Fruit fly (Drosophila melanogaster) whole organism, embryonic: ENCODE results near the gene amrt.

Experiments used
- Abd-B ChIP-seq: fragments of 200-800 bp; sonication (Bioruptor generic); optimal IDR thresholded peaks from 2 replicates; lab custom pipeline; 2018; ENCODE audit warnings: missing biosample characterization, mild to moderate bottlenecking, missing genetic modification characterization, moderate library complexity
- CG12155 ChIP-seq: fragments of 200-800 bp; sonication (Bioruptor generic); optimal IDR thresholded peaks from 3 replicates; lab custom pipeline; 2016; ENCODE audit warnings: missing biosample characterization, missing genetic modification characterization
- CG13775 ChIP-seq: fragments of 200-800 bp; sonication (Bioruptor generic); optimal IDR thresholded peaks from 3 replicates; lab custom pipeline; 2017; ENCODE audit warnings: missing biosample characterization, mild to moderate bottlenecking, missing genetic modification characterization
- CG15073 ChIP-seq: fragments of 200-800 bp; sonication (Bioruptor generic); optimal IDR thresholded peaks from 2 replicates; lab custom pipeline; 2016; ENCODE audit warnings: missing biosample characterization, missing genetic modification characterization
- CG17186 ChIP-seq: fragments of 200-800 bp; sonication (Bioruptor generic); optimal IDR thresholded peaks from 3 replicates; lab custom pipeline; 2017; ENCODE audit warnings: missing biosample characterization, missing genetic modification reagents, missing genetic modification characterization
- CG2120 ChIP-seq: fragments of 200-800 bp; sonication (Bioruptor generic); optimal IDR thresholded peaks from 3 replicates; lab custom pipeline; 2016; ENCODE audit warnings: missing biosample characterization, missing genetic modification characterization
- CG2712 ChIP-seq: fragments of 200-800 bp; optimal IDR thresholded peaks from 3 replicates; lab custom pipeline; 2019; ENCODE audit warnings: missing biosample characterization, mild to moderate bottlenecking, missing genetic modification characterization, moderate library complexity
- CG30403 ChIP-seq: fragments of 200-800 bp; sonication (Bioruptor generic); optimal IDR thresholded peaks from 3 replicates; lab custom pipeline; 2016; ENCODE audit warnings: missing biosample characterization, missing genetic modification characterization
- CG31388 ChIP-seq: fragments of 200-800 bp; sonication (Bioruptor generic); optimal IDR thresholded peaks from 2 replicates; lab custom pipeline; 2016; ENCODE audit warnings: missing biosample characterization, missing genetic modification characterization
- CG42726 ChIP-seq: fragments of 200-800 bp; sonication (Bioruptor generic); IDR thresholded peaks from 2 replicates; pipeline ENCODE4 v1.3.6; 2022; ENCODE audit warnings: missing biosample characterization, missing genetic modification characterization; ENCODE audit not compliant: partially characterized antibody
- CG5953 ChIP-seq: fragments of 200-800 bp; sonication (Bioruptor generic); IDR thresholded peaks from 2 replicates; pipeline ENCODE4 v1.3.6; 2022; ENCODE audit warnings: missing biosample characterization, missing genetic modification characterization
- CG6272 ChIP-seq: fragments of 200-800 bp; sonication (Bioruptor generic); IDR thresholded peaks from 2 replicates; pipeline ENCODE4 v1.3.6; 2022; ENCODE audit warnings: missing biosample characterization, missing genetic modification characterization
- CG6689 ChIP-seq: fragments of 200-800 bp; sonication (Bioruptor generic); IDR thresholded peaks from 2 replicates; pipeline ENCODE4 v1.3.6; 2022; ENCODE audit warnings: missing biosample characterization, missing genetic modification characterization
- CG7839 ChIP-seq: fragments of 200-800 bp; sonication (Bioruptor generic); optimal IDR thresholded peaks from 3 replicates; lab custom pipeline; 2018; ENCODE audit warnings: missing biosample characterization, mild to moderate bottlenecking, missing genetic modification characterization, moderate library complexity
- CG7963 ChIP-seq: fragments of 200-800 bp; sonication (Bioruptor generic); IDR thresholded peaks from 3 replicates; pipeline ENCODE4 v1.3.6; 2022; ENCODE audit warnings: missing biosample characterization, missing genetic modification characterization; ENCODE audit not compliant: partially characterized antibody
- CG9797 ChIP-seq: fragments of 200-800 bp; sonication (Bioruptor generic); optimal IDR thresholded peaks from 3 replicates; lab custom pipeline; 2018; ENCODE audit warnings: missing biosample characterization, mild to moderate bottlenecking, missing genetic modification characterization
- CG9932 ChIP-seq: fragments of 200-800 bp; sonication (Bioruptor generic); IDR thresholded peaks from 2 replicates; pipeline ENCODE4 v1.3.6; 2022; ENCODE audit warnings: missing biosample characterization, missing genetic modification characterization
- CHES-1-like ChIP-seq: fragments of 200-800 bp; sonication (Bioruptor generic); optimal IDR thresholded peaks from 2 replicates; lab custom pipeline; 2016; ENCODE audit warnings: missing biosample characterization, missing genetic modification characterization
- Chrac-16 ChIP-seq: fragments of 200-800 bp; sonication (Bioruptor generic); optimal IDR thresholded peaks from 3 replicates; lab custom pipeline; 2016; ENCODE audit warnings: missing biosample characterization, missing genetic modification characterization
- Dfd ChIP-seq, 2 experiments: fragments of >200 bp; optimal IDR thresholded peaks; 2 replicates each; lab custom pipeline; 2017; ENCODE audit warnings: missing biosample characterization in 2 of 2, missing genetic modification characterization in 2 of 2
- Dll ChIP-seq: fragments of 200-800 bp; sonication (Bioruptor generic); IDR thresholded peaks from 4 replicates; pipeline ENCODE4 v1.3.6; 2022; ENCODE audit warnings: missing biosample characterization, missing genetic modification characterization; ENCODE audit not compliant: partially characterized antibody
- HLH4C ChIP-seq: fragments of 200-800 bp; sonication (Bioruptor generic); IDR thresholded peaks from 3 replicates; pipeline ENCODE4 v1.3.6; 2022; ENCODE audit warnings: missing biosample characterization, missing genetic modification characterization; ENCODE audit not compliant: partially characterized antibody
- HLH54F ChIP-seq: fragments of 200-800 bp; sonication (Bioruptor generic); optimal IDR thresholded peaks from 3 replicates; lab custom pipeline; 2016; ENCODE audit warnings: missing biosample characterization, missing genetic modification characterization
- MBD-R2 ChIP-seq: fragments of 200-800 bp; sonication (Bioruptor generic); IDR thresholded peaks from 2 replicates; pipeline ENCODE4 v1.3.6; 2022; ENCODE audit warnings: missing biosample characterization, missing genetic modification characterization
- Ptx1 ChIP-seq: fragments of 200-800 bp; sonication (Bioruptor generic); IDR thresholded peaks from 2 replicates; pipeline ENCODE4 v1.3.6; 2022; ENCODE audit warnings: missing biosample characterization, missing genetic modification characterization
- Ravus ChIP-seq: fragments of 200-800 bp; sonication (Bioruptor generic); IDR thresholded peaks from 2 replicates; pipeline ENCODE4 v1.3.6; 2022; ENCODE audit warnings: missing biosample characterization, missing genetic modification characterization
- al ChIP-seq: fragments of 200-800 bp; sonication (Bioruptor generic); IDR thresholded peaks from 2 replicates; pipeline ENCODE4 v1.3.6; 2022; ENCODE audit warnings: missing biosample characterization, missing genetic modification characterization
- amos ChIP-seq: fragments of 200-800 bp; sonication (Bioruptor generic); IDR thresholded peaks from 2 replicates; pipeline ENCODE4 v1.3.6; 2022; ENCODE audit warnings: missing biosample characterization, missing genetic modification characterization; ENCODE audit not compliant: partially characterized antibody
- az2 ChIP-seq: fragments of 200-800 bp; sonication (Bioruptor generic); optimal IDR thresholded peaks from 3 replicates; lab custom pipeline; 2016; ENCODE audit warnings: missing biosample characterization, missing genetic modification characterization
- caup ChIP-seq: fragments of 200-800 bp; sonication (Bioruptor generic); optimal IDR thresholded peaks from 3 replicates; lab custom pipeline; 2017; ENCODE audit warnings: missing biosample characterization, mild to moderate bottlenecking, missing genetic modification characterization, moderate library complexity; ENCODE audit not compliant: severe bottlenecking
- dimm ChIP-seq: fragments of 200-800 bp; sonication (Bioruptor generic); IDR thresholded peaks from 2 replicates; pipeline ENCODE4 v1.3.6; 2022; ENCODE audit warnings: missing biosample characterization, missing genetic modification characterization
- emc ChIP-seq: fragments of 200-800 bp; sonication (Bioruptor generic); optimal IDR thresholded peaks from 2 replicates; lab custom pipeline; 2016; ENCODE audit warnings: missing biosample characterization, missing genetic modification characterization
- eve ChIP-seq, 2 experiments: fragments of >200 bp; optimal IDR thresholded peaks; 2 replicates each; lab custom pipeline; 2017; ENCODE audit warnings: missing biosample characterization in 2 of 2, missing genetic modification characterization in 2 of 2
- ftz-f1 ChIP-seq: fragments of 200-800 bp; sonication (Bioruptor generic); optimal IDR thresholded peaks from 2 replicates; lab custom pipeline; 2016; ENCODE audit warnings: missing biosample characterization, missing genetic modification characterization
- gcm ChIP-seq: fragments of 200-800 bp; sonication (Bioruptor generic); optimal IDR thresholded peaks from 2 replicates; lab custom pipeline; 2019; ENCODE audit warnings: missing biosample characterization, mild to moderate bottlenecking, missing genetic modification characterization, moderate library complexity
- gem ChIP-seq: fragments of 200-800 bp; sonication (Bioruptor generic); optimal IDR thresholded peaks from 2 replicates; lab custom pipeline; 2019; ENCODE audit warnings: missing biosample characterization, mild to moderate bottlenecking, missing genetic modification characterization, moderate library complexity
- hkb ChIP-seq, 2 experiments: fragments of 200-800 bp in 1 of 2; fragments of >200 bp in 1 of 2; sonication (Bioruptor generic) in 1 of 2; IDR thresholded peaks in 1 of 2; optimal IDR thresholded peaks in 1 of 2; 2 replicates each; pipeline versions ENCODE4 v1.3.6 to Lab custom; 2017 to 2022; ENCODE audit warnings: missing biosample characterization in 1 of 2, missing genetic modification characterization in 1 of 2
- knrl ChIP-seq: fragments of 200-800 bp; sonication (Bioruptor generic); IDR thresholded peaks from 3 replicates; pipeline ENCODE4 v1.3.6; 2022; ENCODE audit warnings: missing biosample characterization, missing genetic modification characterization; ENCODE audit not compliant: partially characterized antibody
- odd ChIP-seq: fragments of 200-800 bp; sonication (Bioruptor generic); optimal IDR thresholded peaks from 2 replicates; lab custom pipeline; 2017; ENCODE audit warnings: missing biosample characterization, mild to moderate bottlenecking, missing genetic modification characterization
- p53 ChIP-seq: fragments of 200-800 bp; sonication (Bioruptor generic); optimal IDR thresholded peaks from 2 replicates; lab custom pipeline; 2016; ENCODE audit warnings: missing biosample characterization, missing genetic modification characterization
- prd ChIP-seq, 3 experiments: fragments of >200 bp in 2 of 3; fragments of 200-800 bp in 1 of 3; sonication (Bioruptor generic) in 1 of 3; optimal IDR thresholded peaks in 2 of 3; IDR thresholded peaks in 1 of 3; 2 replicates in 2 of 3; 3 replicates in 1 of 3; pipeline versions ENCODE4 v1.3.6 to Lab custom; 2017 to 2022; ENCODE audit warnings: missing biosample characterization in 1 of 3, missing genetic modification characterization in 1 of 3
- psq ChIP-seq: fragments of 200-800 bp; sonication (Bioruptor generic); optimal IDR thresholded peaks from 2 replicates; lab custom pipeline; 2017; ENCODE audit warnings: missing biosample characterization, missing genetic modification characterization
- tap ChIP-seq: fragments of 200-800 bp; optimal IDR thresholded peaks from 3 replicates; lab custom pipeline; 2019; ENCODE audit warnings: missing biosample characterization, mild to moderate bottlenecking, missing genetic modification characterization, moderate library complexity
- unc-4 ChIP-seq: fragments of 200-800 bp; sonication (Bioruptor generic); IDR thresholded peaks from 2 replicates; pipeline ENCODE4 v1.3.6; 2022; ENCODE audit warnings: missing biosample characterization, missing genetic modification characterization; ENCODE audit not compliant: partially characterized antibody
- unpg ChIP-seq: fragments of 200-800 bp; sonication (Bioruptor generic); optimal IDR thresholded peaks from 3 replicates; lab custom pipeline; 2018; ENCODE audit warnings: missing biosample characterization, mild to moderate bottlenecking, missing genetic modification characterization, moderate library complexity
- vvl ChIP-seq: fragments of 200-800 bp; sonication (Bioruptor generic); IDR thresholded peaks from 2 replicates; pipeline ENCODE4 v1.3.6; 2022; ENCODE audit warnings: missing biosample characterization, missing genetic modification characterization
- yki ChIP-seq: fragments of >200 bp; optimal IDR thresholded peaks from 3 replicates; lab custom pipeline; 2018

Gene amrt

DNA sequence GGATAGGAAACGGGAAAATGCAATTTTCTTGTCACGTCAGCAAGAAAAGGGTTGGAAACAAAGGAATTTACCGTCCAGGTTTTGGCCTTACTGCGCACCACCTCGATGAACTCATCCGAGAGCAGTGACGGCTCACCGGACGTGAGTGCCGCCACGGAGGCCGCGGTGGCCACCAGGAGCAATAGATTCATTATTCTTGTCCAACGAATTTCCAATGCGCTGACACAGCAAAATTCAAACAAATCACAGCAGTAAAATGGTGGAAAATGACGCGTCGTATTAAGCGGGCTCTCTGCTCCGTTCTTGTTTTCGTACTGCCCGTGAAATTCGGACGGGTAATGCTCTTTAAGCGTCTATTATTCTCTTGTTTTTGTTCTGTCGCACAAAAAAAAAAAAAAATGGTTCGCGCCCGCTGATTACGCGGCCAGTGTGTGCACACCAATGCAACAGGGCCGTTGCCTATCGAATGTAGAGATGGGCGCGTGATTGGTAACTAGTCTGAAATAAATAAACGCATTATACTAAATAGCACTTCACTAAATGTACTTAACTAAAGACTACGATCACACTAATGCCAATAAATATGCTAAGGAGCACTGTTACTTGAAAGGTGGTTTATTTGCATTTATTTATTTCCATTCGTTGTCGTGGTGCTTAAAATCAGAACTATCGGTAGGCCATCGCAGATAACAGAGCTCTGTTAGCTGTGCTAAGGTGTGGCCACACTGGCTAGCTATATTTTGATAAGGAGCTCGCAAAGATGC lies at the start of gene amrt, which contains the start of gene CtsB (continued):
- TF ChIP-seq vvl (0 out of 2 replicates have a peak, but pooled peaks have one; percentile 5), CG9797 (GFP tag; lab: Kevin White, UChicago) (peak; percentile 46), prd (optimal IDR thresholded peaks at IDR 0.05; lab: Kevin White, UChicago) (no peak), prd (GFP tag; IDR thresholded peaks at IDR 0.05; lab: Robert Waterston, UW) (peak; percentile 52; the same call in 1 of the 3 replicates), Ptx1 (GFP tag; lab: Robert Waterston, UW) (0 out of 2 replicates have a peak, but pooled peaks have one; percentile 51), CG13775 (peak; percentile 68), unpg (GFP tag; lab: Kevin White, UChicago) (peak; percentile 35), CG42726 (GFP tag; lab: Robert Waterston, UW) (0 out of 2 replicates have a peak, but pooled peaks have one; percentile 29), CG6689 (GFP tag; lab: Robert Waterston, UW) (0 out of 2 replicates have a peak, but pooled peaks have one; percentile 7), caup (GFP tag; lab: Kevin White, UChicago) (peak; percentile 28), CG31388 (GFP tag; lab: Kevin White, UChicago) (no peak), Dll (GFP tag; lab: Robert Waterston, UW) (peak; percentile 88), unc-4 (peak; percentile 80; the same call in 1 of the 2 replicates), CG2120 (GFP tag; lab: Kevin White, UChicago) (peak; percentile 68), amos (GFP tag; lab: Robert Waterston, UW) (peak; percentile 76), odd (GFP tag; lab: Kevin White, UChicago) (no peak), gem (tag; lab: Kevin White, UChicago) (peak; percentile 47), Abd-B (GFP tag; lab: Kevin White, UChicago) (no peak), CG30403 (GFP tag; lab: Kevin White, UChicago) (peak; percentile 62), CG17186 (GFP tag; lab: Kevin White, UChicago) (peak; percentile 95), Dfd (GFP tag; optimal IDR thresholded peaks at IDR 0.05; lab: Kevin White, UChicago) (no peak), knrl (GFP tag; lab: Robert Waterston, UW) (peak; percentile 92; the same call in 2 of the 3 replicates), az2 (GFP tag; lab: Kevin White, UChicago) (peak; percentile 14), Ravus (GFP tag; lab: Robert Waterston, UW) (no peak), HLH4C (GFP tag; lab: Robert Waterston, UW) (peak; percentile 76), CG2712 (tag; lab: Kevin White, UChicago) (peak; percentile 55), CG7839 (tag; lab: Kevin White, UChicago) (peak; percentile 42), CHES-1-like (GFP tag; lab: Kevin White, UChicago) (peak; percentile 66), HLH54F (GFP tag; lab: Kevin White, UChicago) (peak; percentile 67), p53 (GFP tag; lab: Kevin White, UChicago) (peak; percentile 34), CG12155 (peak; percentile 32), gcm (peak; percentile 41), eve (GFP tag; optimal IDR thresholded peaks at IDR 0.05; lab: Kevin White, UChicago) (peak in 1 of 2 experiments; percentile 11), dimm (GFP tag; lab: Robert Waterston, UW) (no peak), emc (GFP tag; lab: Kevin White, UChicago) (no peak), MBD-R2 (GFP tag; lab: Robert Waterston, UW) (peak; percentile 52), ftz-f1 (peak; percentile 1), CG7963 (GFP tag; lab: Robert Waterston, UW) (peak; percentile 55; the same call in 1 of the 3 replicates), hkb (optimal IDR thresholded peaks at IDR 0.05; lab: Kevin White, UChicago) (peak; percentile 86), hkb (GFP tag; IDR thresholded peaks at IDR 0.05; lab: Robert Waterston, UW) (no peak), CG6272 (no peak), CG15073 (GFP tag; lab: Kevin White, UChicago) (no peak), CG5953 (GFP tag; lab: Robert Waterston, UW) (no peak), psq (GFP tag; lab: Kevin White, UChicago) (no peak), al (GFP tag; lab: Robert Waterston, UW) (peak; percentile 47; the same call in 1 of the 2 replicates), CG9932 (GFP tag; lab: Robert Waterston, UW) (peak; percentile 68), tap (no peak), Chrac-16 (peak; percentile 44), yki (lab: Kevin White, UChicago) (no peak)
